Fruit fly (Drosophila melanogaster) whole organism, prepupa: Measurements from ENCODE around the gene Nrd1.

ENCODE experiments used
- Blimp-1 ChIP-seq: fragments of 200-800 bp; sonication (Bioruptor generic); optimal IDR thresholded peaks from 3 replicates; lab custom pipeline; 2017; ENCODE audit warnings: missing biosample characterization, missing genetic modification characterization, mild to moderate bottlenecking, moderate library complexity, missing genetic modification reagents
- CG11294 ChIP-seq: fragments of 200-800 bp; sonication (Bioruptor generic); IDR thresholded peaks from 2 replicates; pipeline ENCODE4 v1.3.6; 2022; ENCODE audit warnings: missing biosample characterization, missing genetic modification characterization
- CG31627 ChIP-seq: fragments of 200-800 bp; sonication (Bioruptor generic); optimal IDR thresholded peaks from 3 replicates; lab custom pipeline; 2016; ENCODE audit warnings: missing biosample characterization, missing genetic modification characterization
- CG6854 ChIP-seq: fragments of 200-800 bp; sonication (Bioruptor generic); optimal IDR thresholded peaks from 2 replicates; lab custom pipeline; 2017; ENCODE audit warnings: missing biosample characterization, mild to moderate bottlenecking, missing genetic modification characterization
- Hr39 ChIP-seq: fragments of 200-800 bp; sonication (Bioruptor generic); optimal IDR thresholded peaks from 2 replicates; lab custom pipeline; 2016; ENCODE audit warnings: missing biosample characterization, missing genetic modification characterization
- OdsH ChIP-seq: fragments of 200-800 bp; sonication (Bioruptor generic); optimal IDR thresholded peaks from 3 replicates; lab custom pipeline; 2016; ENCODE audit warnings: missing biosample characterization, missing genetic modification characterization
- Smox ChIP-seq: fragments of 200-800 bp; sonication (Bioruptor generic); optimal IDR thresholded peaks from 3 replicates; lab custom pipeline; 2016; ENCODE audit warnings: missing biosample characterization, missing genetic modification characterization
- Sox102F ChIP-seq: fragments of 200-800 bp; sonication (Bioruptor generic); optimal IDR thresholded peaks from 2 replicates; lab custom pipeline; 2016; ENCODE audit warnings: missing biosample characterization, mild to moderate bottlenecking, missing genetic modification characterization
- eg ChIP-seq: fragments of 200-800 bp; sonication (Bioruptor generic); IDR thresholded peaks from 3 replicates; pipeline ENCODE4 v1.3.6; 2022; ENCODE audit warnings: missing biosample characterization, missing genetic modification characterization
- ss ChIP-seq, 2 experiments: fragments of 200-800 bp; sonication (Bioruptor generic); optimal IDR thresholded peaks; 2 replicates in 1 of 2; 3 replicates in 1 of 2; lab custom pipeline; 2017 to 2018; ENCODE audit warnings: mild to moderate bottlenecking in 2 of 2, missing biosample characterization in 2 of 2, missing genetic modification characterization in 2 of 2, moderate library complexity in 1 of 2

dm6 chrX:11915154-11915593 is 46.5 kb upstream of the Nrd1 start:
- peak; percentile 59 for TF ChIP-seq Hr39 (GFP tag; lab: Kevin White, UChicago)
- peak; percentile 75 for TF ChIP-seq Smox (GFP tag; lab: Kevin White, UChicago)
- TF ChIP-seq CG11294 (GFP tag; lab: Robert Waterston, UW): peak; percentile 55
- TF ChIP-seq OdsH (GFP tag; lab: Kevin White, UChicago): peak; percentile 86
- TF ChIP-seq CG6854 (GFP tag; lab: Kevin White, UChicago): peak; percentile 92
- peak; percentile 88 for TF ChIP-seq eg (GFP tag; lab: Robert Waterston, UW)
- peak; percentile 79 for TF ChIP-seq Blimp-1 (GFP tag; lab: Kevin White, UChicago)
- peak; percentile 47 for TF ChIP-seq CG31627 (GFP tag; lab: Kevin White, UChicago)
- peak; percentile 68 for TF ChIP-seq Sox102F (GFP tag; lab: Kevin White, UChicago)
- peak; percentile 93 for TF ChIP-seq ss (GFP tag; optimal IDR thresholded peaks at IDR 0.05; lab: Kevin White, UChicago)
